Worm (Caenorhabditis elegans) whole organism, early embryonic: Measurements from ENCODE around the gene lact-3.

Experiments
- B0310.2 ChIP-seq: sonication (generic microtip); optimal IDR thresholded peaks from 2 replicates; lab custom pipeline; 2016; ENCODE audit warnings: mild to moderate bottlenecking, missing genetic modification characterization, missing compliant biosample characterization
- F13C5.2 ChIP-seq: sonication (generic microtip); optimal IDR thresholded peaks from 2 replicates; lab custom pipeline; 2017; ENCODE audit warnings: mild to moderate bottlenecking, missing genetic modification characterization, inconsistent platforms, missing compliant biosample characterization
- ama-1 ChIP-seq: fragments of 150-350 bp; optimal IDR thresholded peaks from 2 replicates; lab custom pipeline; 2014
- ceh-13 ChIP-seq: fragments of 200-800 bp; sonication (Bioruptor generic); optimal IDR thresholded peaks from 2 replicates; lab custom pipeline; 2018; ENCODE audit warnings: mild to moderate bottlenecking, missing genetic modification characterization, missing compliant biosample characterization
- ceh-36 ChIP-seq: sonication (generic microtip); optimal IDR thresholded peaks from 2 replicates; lab custom pipeline; 2016; ENCODE audit warnings: missing genetic modification characterization, inconsistent platforms, missing compliant biosample characterization
- ets-7 ChIP-seq: sonication (generic microtip); optimal IDR thresholded peaks from 2 replicates; lab custom pipeline; 2016; ENCODE audit warnings: missing genotype, missing genetic modification characterization, missing compliant biosample characterization
- flt-1 ChIP-seq: fragments of 200-800 bp; sonication (Bioruptor generic); IDR thresholded peaks from 2 replicates; pipeline ENCODE4 v1.3.6; 2022; ENCODE audit warnings: missing genetic modification characterization, missing compliant biosample characterization
- hnd-1 ChIP-seq: sonication (generic microtip); optimal IDR thresholded peaks from 2 replicates; lab custom pipeline; 2016; ENCODE audit warnings: missing genetic modification characterization, missing compliant biosample characterization
- pes-1 ChIP-seq: fragments of 200-800 bp; sonication (Bioruptor generic); IDR thresholded peaks from 2 replicates; pipeline ENCODE4 v1.3.6; 2022; ENCODE audit warnings: missing genetic modification reagents, missing genetic modification characterization, missing compliant biosample characterization
- sea-1 ChIP-seq: fragments of 200-800 bp; sonication (Bioruptor generic); conservative IDR thresholded peaks from 2 replicates; pipeline ENCODE4 v1.3.6; 2022; ENCODE audit warnings: missing genetic modification characterization, missing compliant biosample characterization
- tbx-11 ChIP-seq: fragments of 200-800 bp; sonication (Bioruptor generic); IDR thresholded peaks from 2 replicates; pipeline ENCODE4 v1.3.6; 2022; ENCODE audit warnings: missing genetic modification characterization, missing compliant biosample characterization
- tbx-37 ChIP-seq: fragments of 200-800 bp; sonication (Bioruptor generic); conservative IDR thresholded peaks from 2 replicates; pipeline ENCODE4 v1.3.6; 2022; ENCODE audit warnings: missing genetic modification reagents, missing genetic modification characterization, missing compliant biosample characterization

- TF ChIP-seq ceh-36 (tag; lab: Kevin White, UChicago) (no peak), pes-1 (GFP tag; lab: Robert Waterston, UW) (no peak), ama-1 (lab: Kevin White, UChicago) (no peak), tbx-37 (no peak), flt-1 (GFP tag; lab: Robert Waterston, UW) (no peak), ceh-13 (GFP tag; lab: Kevin White, UChicago) (no peak), ets-7 (tag; lab: Kevin White, UChicago) (no peak), F13C5.2 (tag; lab: Kevin White, UChicago) (no peak), tbx-11 (GFP tag; lab: Robert Waterston, UW) (no peak), B0310.2 (no peak), sea-1 (GFP tag; lab: Robert Waterston, UW) (no peak), hnd-1 (tag; lab: Kevin White, UChicago) (no peak)
These were observed 48.0 kb upstream of the lact-3 start for ce11 chrII:10705347-10705996.
